Worm (Caenorhabditis elegans) whole organism, L4 larva: ENCODE data around the gene dnc-1.

Source experiments
- F37D6.2 ChIP-seq: sonication (generic microtip); optimal IDR thresholded peaks from 2 replicates; lab custom pipeline; 2016; ENCODE audit warnings: mild to moderate bottlenecking, missing genetic modification characterization, missing compliant biosample characterization
- F44E2.7 ChIP-seq: fragments of 200-800 bp; sonication (Bioruptor generic); IDR thresholded peaks from 2 replicates; pipeline ENCODE4 v2.1.2; 2022; ENCODE audit warnings: missing genetic modification characterization, missing compliant biosample characterization
- R02D3.7 ChIP-seq: fragments of 150-350 bp; sonication (generic microtip); optimal IDR thresholded peaks from 3 replicates; lab custom pipeline; 2014; ENCODE audit warnings: missing biosample characterization, missing genetic modification characterization
- T26A8.4 ChIP-seq: fragments of 200-800 bp; sonication (Bioruptor generic); IDR thresholded peaks from 2 replicates; pipeline ENCODE4 v1.3.6; 2022; ENCODE audit warnings: missing genetic modification characterization, missing compliant biosample characterization
- Y105C5A.15 ChIP-seq: fragments of 200-800 bp; sonication (Bioruptor generic); IDR thresholded peaks from 2 replicates; pipeline ENCODE4 v1.3.6; 2022; ENCODE audit warnings: missing genetic modification characterization, missing compliant biosample characterization
- Y5F2A.4 ChIP-seq: fragments of 200-800 bp; sonication (Bioruptor generic); optimal IDR thresholded peaks from 2 replicates; lab custom pipeline; 2018; ENCODE audit warnings: mild to moderate bottlenecking, missing genetic modification characterization, missing compliant biosample characterization
- Y75B8A.6 ChIP-seq: fragments of 200-800 bp; sonication (Bioruptor generic); IDR thresholded peaks from 2 replicates; pipeline ENCODE4 v1.3.6; 2022; ENCODE audit warnings: missing genetic modification reagents, missing genetic modification characterization, missing compliant biosample characterization
- ZK337.2 ChIP-seq: fragments of 200-800 bp; sonication (Bioruptor generic); IDR thresholded peaks from 2 replicates; pipeline ENCODE4 v1.3.6; 2022; ENCODE audit warnings: missing genetic modification reagents, missing genetic modification characterization, missing compliant biosample characterization
- aly-2 ChIP-seq: sonication (generic microtip); optimal IDR thresholded peaks from 2 replicates; lab custom pipeline; 2018; ENCODE audit warnings: missing biosample characterization, missing genetic modification characterization
- arid-1 ChIP-seq: fragments of 200-800 bp; sonication (Bioruptor generic); conservative IDR thresholded peaks from 2 replicates; pipeline ENCODE4 v1.3.6; 2022; ENCODE audit warnings: missing genetic modification reagents, missing genetic modification characterization, missing compliant biosample characterization
- attf-4 ChIP-seq: sonication (generic microtip); optimal IDR thresholded peaks from 3 replicates; lab custom pipeline; 2017; ENCODE audit warnings: missing biosample characterization, missing genetic modification characterization
- ceh-20 ChIP-seq: fragments of 200-800 bp; sonication (Bioruptor generic); IDR thresholded peaks from 2 replicates; pipeline ENCODE4 v1.3.6; 2022; ENCODE audit warnings: missing genetic modification reagents, missing genetic modification characterization, missing compliant biosample characterization
- ceh-44 ChIP-seq: fragments of 200-800 bp; sonication (Bioruptor generic); IDR thresholded peaks from 2 replicates; pipeline ENCODE4 v1.3.6; 2022; ENCODE audit warnings: missing genetic modification reagents, missing genetic modification characterization, missing compliant biosample characterization
- ceh-62 ChIP-seq: sonication (generic microtip); optimal IDR thresholded peaks from 2 replicates; lab custom pipeline; 2017; ENCODE audit warnings: missing biosample characterization, missing genetic modification characterization
- ces-1 ChIP-seq: fragments of 150-350 bp; sonication (generic microtip); optimal IDR thresholded peaks from 4 replicates; lab custom pipeline; 2014; ENCODE audit warnings: missing biosample characterization, missing genetic modification reagents, missing genetic modification characterization
- cey-2 ChIP-seq: sonication (generic microtip); optimal IDR thresholded peaks from 3 replicates; lab custom pipeline; 2017; ENCODE audit warnings: missing genetic modification characterization, mild to moderate bottlenecking, missing compliant biosample characterization, antibody characterized with exemption, borderline replicate concordance; ENCODE audit not compliant: insufficient read depth
- daf-12 ChIP-seq: fragments of 150-350 bp; optimal IDR thresholded peaks from 2 replicates; lab custom pipeline; 2014; ENCODE audit warnings: missing biosample characterization, missing genetic modification reagents, missing genetic modification characterization
- daf-16 ChIP-seq, 3 experiments: sonication (generic microtip); optimal IDR thresholded peaks; 2 replicates each; lab custom pipeline; 2016 to 2017; ENCODE audit warnings: missing genetic modification characterization in 3 of 3, missing genetic modification reagents in 3 of 3, mild to moderate bottlenecking in 2 of 3, missing compliant biosample characterization in 2 of 3, missing biosample characterization in 1 of 3, moderate library complexity in 1 of 3
- daf-8 ChIP-seq: fragments of 200-800 bp; sonication (Bioruptor generic); IDR thresholded peaks from 2 replicates; pipeline ENCODE4 v1.3.6; 2022; ENCODE audit warnings: missing genetic modification characterization, missing compliant biosample characterization
- dmd-8 ChIP-seq: fragments of 200-800 bp; sonication (Bioruptor generic); IDR thresholded peaks from 2 replicates; pipeline ENCODE4 v1.3.6; 2022; ENCODE audit warnings: missing genetic modification characterization, missing compliant biosample characterization
- duxl-1 ChIP-seq: sonication (generic microtip); optimal IDR thresholded peaks from 2 replicates; lab custom pipeline; 2016; ENCODE audit warnings: mild to moderate bottlenecking, missing genetic modification characterization, moderate library complexity, missing compliant biosample characterization; ENCODE audit not compliant: poor library complexity
- dve-1 ChIP-seq: sonication (generic microtip); optimal IDR thresholded peaks from 2 replicates; lab custom pipeline; 2017; ENCODE audit warnings: antibody characterized with exemption, mild to moderate bottlenecking, missing genetic modification characterization, missing compliant biosample characterization; ENCODE audit not compliant: insufficient read depth
- hif-1 ChIP-seq, 2 experiments: sonication (generic microtip); optimal IDR thresholded peaks; 2 replicates each; lab custom pipeline; 2016 to 2017; ENCODE audit warnings: missing compliant biosample characterization in 2 of 2, missing genetic modification characterization in 2 of 2, missing genetic modification reagents in 2 of 2, missing genotype in 2 of 2, mild to moderate bottlenecking in 1 of 2
- hlh-11 ChIP-seq: fragments of 200-800 bp; sonication (Bioruptor generic); optimal IDR thresholded peaks from 2 replicates; lab custom pipeline; 2018; ENCODE audit warnings: mild to moderate bottlenecking, missing genetic modification characterization, missing compliant biosample characterization
- lim-7 ChIP-seq: fragments of 200-800 bp; sonication (Bioruptor generic); IDR thresholded peaks from 2 replicates; pipeline ENCODE4 v1.3.6; 2022; ENCODE audit warnings: missing genetic modification characterization, missing compliant biosample characterization
- lin-13 ChIP-seq: fragments of 150-350 bp; optimal IDR thresholded peaks from 2 replicates; lab custom pipeline; 2014; ENCODE audit warnings: missing biosample characterization, missing genetic modification reagents, missing genetic modification characterization
- lin-29 ChIP-seq: fragments of 200-800 bp; sonication (Bioruptor generic); IDR thresholded peaks from 2 replicates; pipeline ENCODE4 v1.3.6; 2022; ENCODE audit warnings: missing genetic modification reagents, missing genetic modification characterization, missing compliant biosample characterization
- lin-38 ChIP-seq: fragments of 200-800 bp; sonication (Bioruptor generic); IDR thresholded peaks from 2 replicates; pipeline ENCODE4 v1.3.6; 2022; ENCODE audit warnings: missing genetic modification reagents, missing genetic modification characterization, missing compliant biosample characterization
- lsy-2 ChIP-seq, 2 experiments: fragments of 150-350 bp in 1 of 2; sonication (generic microtip) in 1 of 2; optimal IDR thresholded peaks; 2 replicates each; lab custom pipeline; 2014 to 2017; ENCODE audit warnings: missing biosample characterization in 2 of 2, missing genetic modification characterization in 2 of 2
- madf-5 ChIP-seq, 2 experiments: fragments of 200-800 bp; sonication (Bioruptor generic); IDR thresholded peaks; 2 replicates each; pipeline ENCODE4 v1.3.6; 2022; ENCODE audit warnings: missing compliant biosample characterization in 2 of 2, missing genetic modification characterization in 2 of 2
- mdl-1 ChIP-seq, 2 experiments: fragments of 150-350 bp in 1 of 2; sonication (generic microtip) in 1 of 2; optimal IDR thresholded peaks; 2 replicates each; lab custom pipeline; 2014 to 2017; ENCODE audit warnings: missing biosample characterization in 2 of 2, missing genetic modification characterization in 2 of 2
- mes-2 ChIP-seq: sonication (generic microtip); optimal IDR thresholded peaks from 2 replicates; lab custom pipeline; 2016; ENCODE audit warnings: missing genotype, mild to moderate bottlenecking, missing genetic modification characterization, missing compliant biosample characterization; ENCODE audit not compliant: poor library complexity, severe bottlenecking
- mxl-2 ChIP-seq: fragments of 200-800 bp; sonication (Bioruptor generic); conservative IDR thresholded peaks from 2 replicates; pipeline ENCODE4 v1.3.6; 2022; ENCODE audit warnings: missing genetic modification reagents, missing genetic modification characterization, missing compliant biosample characterization
- mxl-3 ChIP-seq: fragments of 200-800 bp; sonication (Bioruptor generic); optimal IDR thresholded peaks from 2 replicates; lab custom pipeline; 2018; ENCODE audit warnings: mild to moderate bottlenecking, missing genetic modification characterization, missing compliant biosample characterization
- nhr-10 ChIP-seq: fragments of 150-350 bp; optimal IDR thresholded peaks from 2 replicates; lab custom pipeline; 2014; ENCODE audit warnings: missing biosample characterization, missing genetic modification characterization
- nhr-11 ChIP-seq: fragments of 150-350 bp; optimal IDR thresholded peaks from 2 replicates; lab custom pipeline; 2014; ENCODE audit warnings: missing biosample characterization, missing genetic modification characterization
- nhr-111 ChIP-seq: fragments of 200-800 bp; sonication (Bioruptor generic); optimal IDR thresholded peaks from 2 replicates; lab custom pipeline; 2018; ENCODE audit warnings: mild to moderate bottlenecking, missing genetic modification characterization, missing compliant biosample characterization
- nhr-25 ChIP-seq: sonication (generic microtip); optimal IDR thresholded peaks from 2 replicates; lab custom pipeline; 2017; ENCODE audit warnings: missing genetic modification characterization, mild to moderate bottlenecking, missing compliant biosample characterization, antibody characterized with exemption, moderate library complexity, borderline replicate concordance; ENCODE audit not compliant: insufficient read depth
- nhr-42 ChIP-seq: fragments of 200-800 bp; sonication (Bioruptor generic); IDR thresholded peaks from 2 replicates; pipeline ENCODE4 v1.3.6; 2022; ENCODE audit warnings: missing genetic modification characterization, missing compliant biosample characterization
- nhr-48 ChIP-seq: sonication (generic microtip); optimal IDR thresholded peaks from 2 replicates; lab custom pipeline; 2016; ENCODE audit warnings: mild to moderate bottlenecking, missing genetic modification characterization, missing compliant biosample characterization
- nhr-77 ChIP-seq: fragments of 150-350 bp; optimal IDR thresholded peaks from 2 replicates; lab custom pipeline; 2014; ENCODE audit warnings: missing biosample characterization, missing genetic modification characterization
- pqm-1 ChIP-seq: sonication (generic microtip); optimal IDR thresholded peaks from 2 replicates; lab custom pipeline; 2017; ENCODE audit warnings: missing biosample characterization, missing genetic modification characterization
- rbr-2 ChIP-seq: sonication (generic microtip); optimal IDR thresholded peaks from 2 replicates; lab custom pipeline; 2016; ENCODE audit warnings: missing genotype, missing genetic modification characterization, missing compliant biosample characterization
- sdz-12 ChIP-seq: fragments of 200-800 bp; sonication (Bioruptor generic); optimal IDR thresholded peaks from 2 replicates; lab custom pipeline; 2018; ENCODE audit warnings: mild to moderate bottlenecking, missing genetic modification characterization, missing compliant biosample characterization
- skn-1 ChIP-seq: fragments of 150-350 bp; optimal IDR thresholded peaks from 2 replicates; lab custom pipeline; 2014; ENCODE audit warnings: missing biosample characterization, missing genetic modification characterization
- spr-1 ChIP-seq: sonication (generic microtip); optimal IDR thresholded peaks from 2 replicates; lab custom pipeline; 2016; ENCODE audit warnings: mild to moderate bottlenecking, missing genetic modification characterization, missing compliant biosample characterization
- zip-11 ChIP-seq: fragments of 200-800 bp; sonication (Bioruptor generic); IDR thresholded peaks from 2 replicates; pipeline ENCODE4 v1.3.6; 2022; ENCODE audit warnings: missing genetic modification characterization, missing compliant biosample characterization

The dnc-1 gene

DNA sequence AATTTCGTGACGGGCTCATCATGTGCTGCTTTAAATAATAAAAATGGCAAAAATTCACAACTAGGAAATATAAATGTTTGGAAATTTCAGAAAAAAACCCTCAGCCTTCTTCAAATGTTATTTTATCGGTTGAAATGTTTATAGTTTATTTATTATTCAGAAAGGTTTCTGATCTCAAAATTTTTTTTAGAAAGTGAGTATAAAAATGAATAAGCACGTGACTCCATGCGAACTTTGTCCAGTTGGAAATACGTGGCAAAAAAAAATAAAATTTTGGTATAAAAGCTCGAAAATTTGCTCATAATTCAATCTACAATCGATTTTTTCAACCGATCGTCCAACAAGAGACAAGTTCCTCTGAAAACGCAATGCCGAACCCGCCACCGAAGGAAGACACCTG is 16.5 kb upstream of the dnc-1 start, which contains the start of gene nsph-3.1:
nsph-3.1 (plus strand) TSS at position 301 of the 400 bp plus-strand sequence.
- TF ChIP-seq aly-2 (no peak), nhr-42 (GFP tag; lab: Robert Waterston, UW) (no peak), mxl-3 (GFP tag; lab: Kevin White, UChicago) (no peak), daf-12 (no peak), attf-4 (tag; lab: Kevin White, UChicago) (no peak), rbr-2 (tag; lab: Kevin White, UChicago) (no peak), F37D6.2 (tag; lab: Kevin White, UChicago) (no peak), nhr-10 (tag; lab: Kevin White, UChicago) (no peak), nhr-25 (no peak), skn-1 (tag; lab: Kevin White, UChicago) (no peak), pqm-1 (no peak), hlh-11 (tag; lab: Kevin White, UChicago) (no peak), nhr-111 (GFP tag; lab: Kevin White, UChicago) (no peak), nhr-11 (tag; lab: Kevin White, UChicago) (no peak), lsy-2 (tag; optimal IDR thresholded peaks at IDR 0.05; lab: Kevin White, UChicago) (no peak), cey-2 (tag; lab: Kevin White, UChicago) (no peak), Y5F2A.4 (no peak), zip-11 (no peak), F44E2.7 (no peak)

DNA sequence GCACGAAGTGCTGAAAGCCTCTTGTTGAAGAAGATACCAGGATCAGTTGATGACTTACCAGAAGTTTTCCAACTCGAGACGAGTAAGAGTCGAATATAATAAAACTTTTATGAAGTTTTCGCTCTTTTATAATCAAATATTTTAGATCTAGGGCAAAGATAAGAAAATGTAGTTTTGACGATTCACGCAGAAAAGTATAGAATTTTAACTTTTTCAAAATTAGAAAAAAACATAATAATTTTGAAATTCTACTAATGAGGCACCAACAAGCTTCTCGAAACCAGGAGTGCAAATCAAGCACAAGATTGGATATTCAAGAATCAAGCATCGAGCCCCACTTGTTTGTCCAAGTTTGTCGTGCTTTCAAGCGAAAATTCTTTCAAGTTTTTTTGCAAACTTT is 15.8 kb upstream of the dnc-1 start, which contains the start of gene Y69E1A.1:
Y69E1A.1 (minus strand) TSS at position 101 of the 400 bp plus-strand sequence.
- TF ChIP-seq nhr-48 = no peak
- no peak for TF ChIP-seq ZK337.2 (GFP tag; lab: Robert Waterston, UW)
- TF ChIP-seq lin-38 (GFP tag; lab: Robert Waterston, UW) = no peak
- no peak for TF ChIP-seq ceh-20 (GFP tag; lab: Robert Waterston, UW)
- TF ChIP-seq Y75B8A.6 = no peak
- TF ChIP-seq lin-13 (GFP tag; lab: Kevin White, UChicago) = no peak
- no peak for TF ChIP-seq lim-7 (GFP tag; lab: Robert Waterston, UW)
- no peak for TF ChIP-seq dmd-8 (GFP tag; lab: Robert Waterston, UW)
- TF ChIP-seq ceh-44 (GFP tag; lab: Robert Waterston, UW) = no peak
- no peak for TF ChIP-seq duxl-1
- no peak for TF ChIP-seq daf-8 (GFP tag; lab: Robert Waterston, UW)
- TF ChIP-seq ces-1 (GFP tag; lab: Kevin White, UChicago) = no peak
- no peak for TF ChIP-seq R02D3.7 (tag; lab: Kevin White, UChicago)
- TF ChIP-seq hif-1 (tag; optimal IDR thresholded peaks at IDR 0.05; lab: Kevin White, UChicago) = no peak
- no peak for TF ChIP-seq sdz-12 (GFP tag; lab: Kevin White, UChicago)
- no peak for TF ChIP-seq lin-29 (GFP tag; lab: Robert Waterston, UW)

DNA sequence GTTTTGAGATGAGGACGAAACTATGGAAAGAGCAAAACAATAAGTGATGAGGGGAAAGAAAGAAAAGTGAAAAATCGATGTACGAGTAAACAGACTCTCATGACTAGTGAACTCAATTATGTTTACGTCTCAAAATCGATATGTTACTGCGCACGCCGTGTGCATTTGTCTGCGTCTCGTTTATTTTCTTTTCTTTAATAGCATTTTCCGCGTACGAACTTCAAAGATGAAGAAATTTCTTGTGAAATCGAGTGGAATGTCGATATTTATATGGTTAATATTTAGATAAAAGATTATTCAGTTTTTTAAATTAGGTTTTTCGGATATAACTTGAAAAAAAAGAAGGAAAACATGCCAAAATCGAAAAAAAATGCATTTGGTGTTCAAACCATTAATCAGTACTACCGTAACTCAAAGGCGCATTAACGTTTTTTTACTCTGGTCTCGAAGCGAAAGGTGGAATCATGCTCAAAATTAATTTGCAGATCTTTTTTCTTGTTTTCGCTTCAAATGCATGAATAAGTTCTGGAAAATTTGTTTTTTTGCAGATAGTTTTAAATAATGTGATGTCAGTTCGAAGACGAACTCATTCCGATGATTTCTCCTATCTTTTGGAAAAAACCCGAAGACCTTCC is 4.0 kb upstream of the dnc-1 start, which contains the start of gene fic-1:
fic-1 (plus strand) TSS at position 549 of the 635 bp plus-strand sequence.
- TF ChIP-seq ceh-62 (no peak), daf-12 (no peak), nhr-77 (tag; lab: Kevin White, UChicago) (no peak), T26A8.4 (GFP tag; lab: Robert Waterston, UW) (no peak), cey-2 (tag; lab: Kevin White, UChicago) (no peak), spr-1 (tag; lab: Kevin White, UChicago) (no peak), arid-1 (GFP tag; lab: Robert Waterston, UW) (no peak), madf-5 (GFP tag; IDR thresholded peaks at IDR 0.05; lab: Robert Waterston, UW) (no peak), Y75B8A.6 (no peak), mxl-2 (GFP tag; lab: Robert Waterston, UW) (no peak), mes-2 (peak; percentile 41), Y105C5A.15 (GFP tag; lab: Robert Waterston, UW) (no peak), ceh-44 (GFP tag; lab: Robert Waterston, UW) (no peak), dve-1 (tag; lab: Kevin White, UChicago) (peak; percentile 58), daf-16 (GFP tag; optimal IDR thresholded peaks at IDR 0.05; lab: Kevin White, UChicago) (peak in 1 of 2 experiments; percentile 26), daf-16 (tag; optimal IDR thresholded peaks at IDR 0.05; lab: Kevin White, UChicago) (peak; percentile 94), ceh-20 (GFP tag; lab: Robert Waterston, UW) (no peak), F37D6.2 (tag; lab: Kevin White, UChicago) (peak; percentile 28), mdl-1 (tag; optimal IDR thresholded peaks at IDR 0.05; lab: Kevin White, UChicago) (peak; percentile 54 to 93), ces-1 (GFP tag; lab: Kevin White, UChicago) (peak; percentile 92)
